Worm (Caenorhabditis elegans) whole organism, early embryonic: ENCODE measurements around the gene Y4C6A.4.
"Not testable (repeated sequence)": the region's sequence is repeated elsewhere in the genome, so short reads cannot be mapped to it uniquely, and the experiment has no call there.

Source experiments
- B0310.2 ChIP-seq: sonication (generic microtip); optimal IDR thresholded peaks from 2 replicates; lab custom pipeline; 2016; ENCODE audit warnings: mild to moderate bottlenecking, missing genetic modification characterization, missing compliant biosample characterization
- F13C5.2 ChIP-seq: sonication (generic microtip); optimal IDR thresholded peaks from 2 replicates; lab custom pipeline; 2017; ENCODE audit warnings: mild to moderate bottlenecking, missing genetic modification characterization, inconsistent platforms, missing compliant biosample characterization
- aly-1 ChIP-seq: sonication (generic microtip); optimal IDR thresholded peaks from 2 replicates; lab custom pipeline; 2016; ENCODE audit warnings: missing genetic modification characterization, missing compliant biosample characterization
- ama-1 ChIP-seq: fragments of 150-350 bp; optimal IDR thresholded peaks from 2 replicates; lab custom pipeline; 2014
- ceh-13 ChIP-seq: fragments of 200-800 bp; sonication (Bioruptor generic); optimal IDR thresholded peaks from 2 replicates; lab custom pipeline; 2018; ENCODE audit warnings: mild to moderate bottlenecking, missing genetic modification characterization, missing compliant biosample characterization
- ceh-36 ChIP-seq: sonication (generic microtip); optimal IDR thresholded peaks from 2 replicates; lab custom pipeline; 2016; ENCODE audit warnings: missing genetic modification characterization, inconsistent platforms, missing compliant biosample characterization
- ets-7 ChIP-seq: sonication (generic microtip); optimal IDR thresholded peaks from 2 replicates; lab custom pipeline; 2016; ENCODE audit warnings: missing genotype, missing genetic modification characterization, missing compliant biosample characterization
- flt-1 ChIP-seq: fragments of 200-800 bp; sonication (Bioruptor generic); IDR thresholded peaks from 2 replicates; pipeline ENCODE4 v1.3.6; 2022; ENCODE audit warnings: missing genetic modification characterization, missing compliant biosample characterization
- hmbx-1 ChIP-seq: sonication (generic microtip); optimal IDR thresholded peaks from 2 replicates; lab custom pipeline; 2016; ENCODE audit warnings: mild to moderate bottlenecking, missing genetic modification characterization, missing compliant biosample characterization
- hmg-4 ChIP-seq: fragments of 200-800 bp; sonication (Bioruptor generic); optimal IDR thresholded peaks from 2 replicates; lab custom pipeline; 2018; ENCODE audit warnings: mild to moderate bottlenecking, missing genetic modification characterization, missing compliant biosample characterization
- hnd-1 ChIP-seq: sonication (generic microtip); optimal IDR thresholded peaks from 2 replicates; lab custom pipeline; 2016; ENCODE audit warnings: missing genetic modification characterization, missing compliant biosample characterization
- pes-1 ChIP-seq: fragments of 200-800 bp; sonication (Bioruptor generic); IDR thresholded peaks from 2 replicates; pipeline ENCODE4 v1.3.6; 2022; ENCODE audit warnings: missing genetic modification reagents, missing genetic modification characterization, missing compliant biosample characterization
- scrt-1 ChIP-seq: fragments of 200-800 bp; sonication (Bioruptor generic); IDR thresholded peaks from 2 replicates; pipeline ENCODE4 v1.3.6; 2022; ENCODE audit warnings: missing genetic modification characterization, missing compliant biosample characterization
- sea-1 ChIP-seq: fragments of 200-800 bp; sonication (Bioruptor generic); conservative IDR thresholded peaks from 2 replicates; pipeline ENCODE4 v1.3.6; 2022; ENCODE audit warnings: missing genetic modification characterization, missing compliant biosample characterization
- tbx-11 ChIP-seq: fragments of 200-800 bp; sonication (Bioruptor generic); IDR thresholded peaks from 2 replicates; pipeline ENCODE4 v1.3.6; 2022; ENCODE audit warnings: missing genetic modification characterization, missing compliant biosample characterization
- tbx-37 ChIP-seq: fragments of 200-800 bp; sonication (Bioruptor generic); conservative IDR thresholded peaks from 2 replicates; pipeline ENCODE4 v1.3.6; 2022; ENCODE audit warnings: missing genetic modification reagents, missing genetic modification characterization, missing compliant biosample characterization
- tra-4 ChIP-seq: sonication (generic microtip); optimal IDR thresholded peaks from 2 replicates; lab custom pipeline; 2017; ENCODE audit warnings: missing genetic modification characterization, missing compliant biosample characterization

The Y4C6A.4 gene

DNA sequence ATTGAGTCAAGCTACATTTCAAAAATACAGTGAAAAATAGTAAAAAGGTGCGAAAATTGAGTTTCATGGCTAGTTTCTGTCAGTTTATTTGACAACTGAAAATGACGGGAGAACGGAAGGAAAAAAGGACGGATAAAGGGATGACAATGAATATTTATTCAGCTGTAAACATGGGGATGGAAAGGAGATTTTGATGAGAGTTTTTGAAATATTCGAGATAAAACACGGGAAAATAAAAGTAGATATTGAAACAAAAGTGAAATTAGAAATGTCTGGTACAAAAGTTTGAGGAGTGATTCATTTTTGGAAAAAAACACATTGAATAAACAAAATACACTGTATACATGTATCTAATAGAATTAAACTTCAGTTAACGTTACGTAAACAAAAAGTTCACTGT, 29.5 kb downstream of the Y4C6A.4 start, which contains the start of gene T11F8.12:
Gene T11F8.12, minus strand, starts transcription at position 101 of the 400 bp plus-strand sequence.
- TF ChIP-seq ama-1 (lab: Kevin White, UChicago) = no peak
- no peak for TF ChIP-seq hmg-4
- TF ChIP-seq aly-1 (tag; lab: Kevin White, UChicago) = no peak
- TF ChIP-seq tbx-37 = no peak
- TF ChIP-seq B0310.2 (tag; lab: Kevin White, UChicago) = no peak
- no peak for TF ChIP-seq tbx-11 (GFP tag; lab: Robert Waterston, UW)
- TF ChIP-seq sea-1 = no peak
- no peak for TF ChIP-seq tra-4 (tag; lab: Kevin White, UChicago)
- TF ChIP-seq ceh-13 (GFP tag; lab: Kevin White, UChicago) = no peak
- TF ChIP-seq scrt-1 (GFP tag; lab: Robert Waterston, UW) = no peak
- no peak for TF ChIP-seq pes-1 (GFP tag; lab: Robert Waterston, UW)
- TF ChIP-seq ets-7 (tag; lab: Kevin White, UChicago) = no peak
- TF ChIP-seq flt-1 = no peak
- TF ChIP-seq hnd-1 = no peak
- no peak for TF ChIP-seq ceh-36 (tag; lab: Kevin White, UChicago)
- TF ChIP-seq hmbx-1 (tag; lab: Kevin White, UChicago) = no peak
- no peak for TF ChIP-seq F13C5.2 (tag; lab: Kevin White, UChicago)

- TF ChIP-seq hmg-4 (no peak), sea-1 (no peak), tbx-11 (GFP tag; lab: Robert Waterston, UW) (no peak), F13C5.2 (tag; lab: Kevin White, UChicago) (no peak), hnd-1 (no peak), tbx-37 (no peak), scrt-1 (GFP tag; lab: Robert Waterston, UW) (no peak), tra-4 (tag; lab: Kevin White, UChicago) (no peak), B0310.2 (tag; lab: Kevin White, UChicago) (no peak), pes-1 (GFP tag; lab: Robert Waterston, UW) (no peak), ceh-13 (GFP tag; lab: Kevin White, UChicago) (no peak), ets-7 (tag; lab: Kevin White, UChicago) (no peak), ama-1 (lab: Kevin White, UChicago) (no peak), flt-1 (no peak), aly-1 (tag; lab: Kevin White, UChicago) (no peak), ceh-36 (tag; lab: Kevin White, UChicago) (no peak), hmbx-1 (tag; lab: Kevin White, UChicago) (no peak)
Observed at ce11 chrIV:5482723-5483122, 30.0 kb downstream of the Y4C6A.4 start, which contains the start of gene T11F8.5. TSS of gene T11F8.5 (plus strand) at chrIV:5483023.

DNA sequence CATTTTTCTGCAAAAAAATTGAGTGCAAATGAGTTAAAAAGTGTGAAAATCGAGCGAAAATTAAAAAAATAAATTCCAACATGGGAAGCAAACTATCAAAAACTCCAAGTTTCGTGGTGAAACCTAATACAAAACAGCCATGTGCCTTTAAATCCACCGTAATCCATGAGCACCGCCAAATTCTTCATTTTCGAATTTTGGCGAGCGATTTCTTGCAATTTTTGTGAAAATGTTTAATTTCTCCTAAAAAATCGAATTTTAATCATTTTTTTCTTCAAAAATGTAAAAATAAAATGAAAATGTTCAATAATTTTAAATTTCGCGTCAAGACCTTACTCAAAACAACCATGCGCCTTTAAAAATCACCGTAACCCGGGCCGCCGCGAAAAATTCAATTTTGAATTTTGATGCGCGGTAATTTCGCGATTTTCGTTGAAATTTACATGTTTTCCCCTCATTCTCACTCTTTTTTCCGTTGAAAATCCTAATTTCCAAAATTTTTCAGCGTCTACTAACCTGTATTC, 33.5 kb downstream of the Y4C6A.4 start, which contains the start of the genes snpc-3.1 and puf-7:
Gene snpc-3.1, minus strand, starts transcription at position 51 of the 524 bp plus-strand sequence.
Gene puf-7, plus strand, starts transcription at position 506 of the 524 bp plus-strand sequence.
- not testable (repeated sequence) for TF ChIP-seq tbx-11 (GFP tag; lab: Robert Waterston, UW); aly-1 (tag; lab: Kevin White, UChicago); tra-4 (tag; lab: Kevin White, UChicago)

- not testable (repeated sequence) for TF ChIP-seq tbx-11 (GFP tag; lab: Robert Waterston, UW); aly-1 (tag; lab: Kevin White, UChicago); F13C5.2 (tag; lab: Kevin White, UChicago)
Observed at ce11 chrIV:5491054-5491453, 38.3 kb downstream of the Y4C6A.4 start, which contains the start of gene B0273.115. TSS of gene B0273.115 (minus strand) at chrIV:5491154.

DNA sequence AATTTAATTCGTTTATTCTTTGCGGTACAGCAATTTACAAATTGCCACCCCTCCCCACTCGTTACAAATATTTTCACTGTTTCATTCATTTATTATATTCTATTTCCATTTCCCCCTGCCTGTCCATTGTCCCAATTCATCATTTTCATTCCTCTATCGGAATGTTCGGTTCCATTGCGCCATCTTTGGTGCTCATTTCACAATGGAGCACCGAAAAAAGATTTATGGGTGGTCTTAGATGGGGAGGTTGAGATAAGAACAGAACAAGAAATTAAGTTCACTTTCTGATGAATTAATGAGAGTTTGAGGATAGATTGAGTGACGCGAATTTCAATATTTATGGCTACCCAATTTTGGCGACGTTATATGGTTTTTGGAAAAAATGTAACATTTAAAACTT, 39.4 kb downstream of the Y4C6A.4 start:
- no peak for TF ChIP-seq pes-1 (GFP tag; lab: Robert Waterston, UW)
- TF ChIP-seq B0310.2 (tag; lab: Kevin White, UChicago) = no peak
- no peak for TF ChIP-seq hmbx-1 (tag; lab: Kevin White, UChicago)
- TF ChIP-seq ceh-36 (tag; lab: Kevin White, UChicago) = no peak
- TF ChIP-seq scrt-1 (GFP tag; lab: Robert Waterston, UW) = no peak
- no peak for TF ChIP-seq F13C5.2 (tag; lab: Kevin White, UChicago)
- TF ChIP-seq tbx-11 (GFP tag; lab: Robert Waterston, UW) = no peak
- TF ChIP-seq flt-1 = no peak
- TF ChIP-seq ama-1 (lab: Kevin White, UChicago) = no peak

DNA sequence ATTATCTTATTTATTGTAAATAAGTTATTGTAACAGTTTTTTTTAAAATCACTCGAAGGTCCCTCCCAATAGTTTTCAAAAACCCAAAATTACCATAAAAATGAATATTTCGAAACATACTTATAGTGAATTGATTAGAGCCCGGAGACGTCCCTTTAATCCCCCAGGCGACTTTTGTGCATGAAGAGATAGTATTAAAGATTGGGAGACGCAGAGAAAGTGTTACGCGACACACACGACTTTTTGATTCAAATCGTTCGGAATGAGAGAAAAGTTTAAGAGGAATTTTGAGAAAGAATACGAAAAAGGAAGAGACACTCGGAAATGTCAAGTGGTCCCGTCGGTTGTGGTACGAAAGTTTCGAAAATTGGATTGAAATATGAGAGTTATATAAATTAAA, 40.4 kb downstream of the Y4C6A.4 start:
- no peak for TF ChIP-seq flt-1
- no peak for TF ChIP-seq ceh-36 (tag; lab: Kevin White, UChicago)
- TF ChIP-seq tbx-37 = no peak
- TF ChIP-seq hmg-4 = no peak
- no peak for TF ChIP-seq aly-1 (tag; lab: Kevin White, UChicago)
- TF ChIP-seq F13C5.2 (tag; lab: Kevin White, UChicago) = no peak
- TF ChIP-seq sea-1 = no peak

DNA sequence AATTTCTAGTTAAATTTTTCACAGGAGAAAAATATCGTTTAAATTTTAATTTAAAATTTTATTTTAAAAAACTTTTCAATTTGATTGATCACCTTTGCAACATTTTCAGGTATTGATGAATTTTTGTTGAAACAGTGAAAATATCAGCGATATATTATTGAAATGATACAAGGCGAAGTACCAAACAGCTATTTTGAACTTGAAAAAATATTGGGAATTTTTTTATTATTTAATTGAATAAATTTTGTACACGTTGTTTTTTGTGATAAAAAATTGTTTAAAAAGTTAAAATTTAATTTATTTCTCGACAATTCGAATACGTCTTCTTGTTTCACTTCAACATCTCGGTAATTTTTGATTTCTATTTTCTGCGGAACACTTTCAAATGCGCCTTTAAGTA, 40.9 kb downstream of the Y4C6A.4 start, which contains the start of gene B0273.1:
Gene B0273.1, plus strand, starts transcription at position 301 of the 400 bp plus-strand sequence.
- TF ChIP-seq ama-1 (lab: Kevin White, UChicago) (no peak), tbx-37 (no peak), hmg-4 (no peak), hmbx-1 (tag; lab: Kevin White, UChicago) (no peak), tbx-11 (GFP tag; lab: Robert Waterston, UW) (no peak), ets-7 (tag; lab: Kevin White, UChicago) (no peak), ceh-36 (tag; lab: Kevin White, UChicago) (no peak), hnd-1 (no peak), tra-4 (tag; lab: Kevin White, UChicago) (no peak), B0310.2 (tag; lab: Kevin White, UChicago) (no peak), scrt-1 (GFP tag; lab: Robert Waterston, UW) (no peak), F13C5.2 (tag; lab: Kevin White, UChicago) (no peak), ceh-13 (GFP tag; lab: Kevin White, UChicago) (no peak), sea-1 (no peak), flt-1 (no peak), aly-1 (tag; lab: Kevin White, UChicago) (no peak), pes-1 (GFP tag; lab: Robert Waterston, UW) (no peak)
